Fruit fly (Drosophila melanogaster): ENCODE measurements around the gene CG46281.

CG46281 gene

dm6 chr3R:12995522-12995921 is 34.6 kb downstream of the CG46281 start, which contains the start of gene CG7488 (continued):
- TF ChIP-seq hkb (optimal IDR thresholded peaks at IDR 0.05) (no peak), hkb (GFP tag; IDR thresholded peaks at IDR 0.05) (no peak), CG30403 (GFP tag; optimal IDR thresholded peaks at IDR 0.05) (no peak), ewg (GFP tag; optimal IDR thresholded peaks at IDR 0.05) (no peak), HLH3B (GFP tag; IDR thresholded peaks at IDR 0.05) (no peak), CG12236 (GFP tag; optimal IDR thresholded peaks at IDR 0.05) (no peak), Sry-β (GFP tag; optimal IDR thresholded peaks at IDR 0.05) (no peak), HHEX (GFP tag; optimal IDR thresholded peaks at IDR 0.05) (no peak), CG31388 (GFP tag; optimal IDR thresholded peaks at IDR 0.05) (no peak), CG1024 (GFP tag; IDR thresholded peaks at IDR 0.05) (no peak), unpg (GFP tag; optimal IDR thresholded peaks at IDR 0.05) (no peak), CG12219 (GFP tag; optimal IDR thresholded peaks at IDR 0.05) (no peak), kay (GFP tag; optimal IDR thresholded peaks at IDR 0.05) (no peak), MTF-1 (GFP tag; optimal IDR thresholded peaks at IDR 0.05; ENCODE audit: borderline replicate concordance) (no peak), Lim3 (GFP tag; IDR thresholded peaks at IDR 0.05) (no peak), Doc2 (GFP tag; IDR thresholded peaks at IDR 0.05) (no peak), Camta (GFP tag; optimal IDR thresholded peaks at IDR 0.05) (no peak), CG11247 (GFP tag; IDR thresholded peaks at IDR 0.05) (no peak), Ravus (GFP tag; IDR thresholded peaks at IDR 0.05) (no peak), H15 (GFP tag; IDR thresholded peaks at IDR 0.05) (no peak), Side (GFP tag; optimal IDR thresholded peaks at IDR 0.05) (no peak), zen (tag; optimal IDR thresholded peaks at IDR 0.05) (peak; percentile 27), CG13424 (tag; optimal IDR thresholded peaks at IDR 0.05) (no peak), CG2889 (GFP tag; IDR thresholded peaks at IDR 0.05) (no peak), yki (optimal IDR thresholded peaks at IDR 0.05) (no peak), CG12659 (GFP tag; optimal IDR thresholded peaks at IDR 0.05) (peak; percentile 17), lmd (GFP tag; IDR thresholded peaks at IDR 0.05) (no peak), Gug (GFP tag; IDR thresholded peaks at IDR 0.05) (no peak), caup (GFP tag; optimal IDR thresholded peaks at IDR 0.05; ENCODE audit: severe bottlenecking) (no peak), CG4282 (GFP tag; optimal IDR thresholded peaks at IDR 0.05) (no peak), gfzf (GFP tag; optimal IDR thresholded peaks at IDR 0.05) (peak; percentile 13), CG9876 (GFP tag; optimal IDR thresholded peaks at IDR 0.05) (no peak), dpn (GFP tag; optimal IDR thresholded peaks at IDR 0.05) (no peak), B-H1 (GFP tag; IDR thresholded peaks at IDR 0.05) (no peak), z (GFP tag; IDR thresholded peaks at IDR 0.05) (no peak), B-H2 (GFP tag; optimal IDR thresholded peaks at IDR 0.05) (no peak), CG7372 (GFP tag; IDR thresholded peaks at IDR 0.05) (no peak), Antp (GFP tag; optimal IDR thresholded peaks at IDR 0.05) (no peak), Dbx (GFP tag; IDR thresholded peaks at IDR 0.05) (no peak), Aef1 (GFP tag; IDR thresholded peaks at IDR 0.05) (no peak), CG7357 (GFP tag; IDR thresholded peaks at IDR 0.05) (no peak), CG32767 (GFP tag; IDR thresholded peaks at IDR 0.05) (no peak), so (GFP tag; IDR thresholded peaks at IDR 0.05) (no peak), slbo (GFP tag; IDR thresholded peaks at IDR 0.05) (no peak), CG6689 (GFP tag; IDR thresholded peaks at IDR 0.05) (no peak), CG16779 (GFP tag; IDR thresholded peaks at IDR 0.05) (no peak), cad (GFP tag; optimal IDR thresholded peaks at IDR 0.05) (no peak), ap (GFP tag; IDR thresholded peaks at IDR 0.05) (no peak), CG5245 (GFP tag; optimal IDR thresholded peaks at IDR 0.05) (no peak), ci (GFP tag; IDR thresholded peaks at IDR 0.05) (no peak), pb (GFP tag; optimal IDR thresholded peaks at IDR 0.05) (no peak), Awh (GFP tag; IDR thresholded peaks at IDR 0.05) (no peak), scrt (GFP tag; optimal IDR thresholded peaks at IDR 0.05) (no peak), da (GFP tag; optimal IDR thresholded peaks at IDR 0.05) (no peak), GATAe (GFP tag; conservative IDR thresholded peaks at IDR 0.05) (no peak)

Measured in whole organism, embryonic.